Worm (Caenorhabditis elegans) whole organism, mixed stage, embryonic: ENCODE results near the gene nhr-120.

Experiments
- M03D4.4 ChIP-seq: sonication (generic microtip); optimal IDR thresholded peaks from 2 replicates; lab custom pipeline; 2017; ENCODE audit warnings: mild to moderate bottlenecking, missing genetic modification characterization, missing compliant biosample characterization
- blmp-1 ChIP-seq: fragments of 150-350 bp; optimal IDR thresholded peaks from 2 replicates; lab custom pipeline; 2014; ENCODE audit warnings: missing biosample characterization, missing genetic modification characterization
- ceh-83 ChIP-seq: fragments of 200-800 bp; sonication (Bioruptor generic); optimal IDR thresholded peaks from 2 replicates; lab custom pipeline; 2018; ENCODE audit warnings: mild to moderate bottlenecking, missing genetic modification characterization, missing compliant biosample characterization
- ces-1 ChIP-seq: fragments of 150-350 bp; optimal IDR thresholded peaks from 2 replicates; lab custom pipeline; 2014; ENCODE audit warnings: missing biosample characterization, missing genetic modification reagents, missing genetic modification characterization
- cnd-1 ChIP-seq: fragments of 200-800 bp; sonication (Bioruptor generic); optimal IDR thresholded peaks from 2 replicates; lab custom pipeline; 2018; ENCODE audit warnings: mild to moderate bottlenecking, missing genetic modification characterization, missing compliant biosample characterization
- elt-1 ChIP-seq: sonication (generic microtip); optimal IDR thresholded peaks from 2 replicates; lab custom pipeline; 2017; ENCODE audit warnings: missing genetic modification characterization, mild to moderate bottlenecking, missing compliant biosample characterization, antibody characterized with exemption, moderate library complexity, borderline replicate concordance; ENCODE audit not compliant: insufficient read depth
- elt-3 ChIP-seq: fragments of 150-350 bp; optimal IDR thresholded peaks from 2 replicates; lab custom pipeline; 2014; ENCODE audit warnings: missing biosample characterization, missing genetic modification characterization
- flh-1 ChIP-seq: fragments of 200-800 bp; sonication (Bioruptor generic); optimal IDR thresholded peaks from 2 replicates; lab custom pipeline; 2018; ENCODE audit warnings: mild to moderate bottlenecking, missing genetic modification characterization, moderate library complexity, missing compliant biosample characterization
- hlh-1 ChIP-seq: fragments of 150-350 bp; optimal IDR thresholded peaks from 2 replicates; lab custom pipeline; 2014; ENCODE audit warnings: missing biosample characterization, missing genetic modification reagents, missing genetic modification characterization
- lin-32 ChIP-seq: fragments of 200-800 bp; sonication (Bioruptor generic); optimal IDR thresholded peaks from 2 replicates; lab custom pipeline; 2018; ENCODE audit warnings: mild to moderate bottlenecking, missing genetic modification characterization, missing compliant biosample characterization
- lsy-2 ChIP-seq: fragments of 150-350 bp; optimal IDR thresholded peaks from 2 replicates; lab custom pipeline; 2014; ENCODE audit warnings: missing biosample characterization, missing genetic modification characterization
- mls-2 ChIP-seq: sonication (generic microtip); optimal IDR thresholded peaks from 2 replicates; lab custom pipeline; 2016; ENCODE audit warnings: mild to moderate bottlenecking, missing genetic modification characterization, moderate library complexity, missing compliant biosample characterization
- nhr-2 ChIP-seq: fragments of 150-350 bp; optimal IDR thresholded peaks from 2 replicates; lab custom pipeline; 2014; ENCODE audit warnings: missing biosample characterization, missing genetic modification characterization
- nhr-237 ChIP-seq: fragments of 150-350 bp; optimal IDR thresholded peaks from 2 replicates; lab custom pipeline; 2014; ENCODE audit warnings: missing biosample characterization, missing genetic modification characterization
- nhr-28 ChIP-seq: fragments of 150-350 bp; optimal IDR thresholded peaks from 2 replicates; lab custom pipeline; 2014; ENCODE audit warnings: missing biosample characterization, missing genetic modification characterization
- pha-4 ChIP-seq: fragments of 150-350 bp; optimal IDR thresholded peaks from 2 replicates; lab custom pipeline; 2018; ENCODE audit warnings: missing biosample characterization, missing genetic modification reagents, missing genetic modification characterization
- sem-2 ChIP-seq: fragments of 200-800 bp; sonication (Bioruptor generic); optimal IDR thresholded peaks from 2 replicates; lab custom pipeline; 2018; ENCODE audit warnings: mild to moderate bottlenecking, missing genetic modification characterization, missing compliant biosample characterization
- snpc-4 ChIP-seq: fragments of 150-350 bp; optimal IDR thresholded peaks from 2 replicates; lab custom pipeline; 2014; ENCODE audit warnings: missing biosample characterization, missing genetic modification characterization
- sptf-1 ChIP-seq: sonication (generic microtip); optimal IDR thresholded peaks from 2 replicates; lab custom pipeline; 2017; ENCODE audit warnings: mild to moderate bottlenecking, missing genetic modification characterization, moderate library complexity, missing compliant biosample characterization
- tbx-8 ChIP-seq: fragments of 200-800 bp; sonication (Bioruptor generic); optimal IDR thresholded peaks from 2 replicates; lab custom pipeline; 2018; ENCODE audit warnings: mild to moderate bottlenecking, missing genetic modification characterization, moderate library complexity, missing compliant biosample characterization
- unc-120 ChIP-seq: sonication (generic microtip); optimal IDR thresholded peaks from 2 replicates; lab custom pipeline; 2017; ENCODE audit warnings: missing genetic modification characterization, missing compliant biosample characterization; ENCODE audit not compliant: poor library complexity, severe bottlenecking
- unc-39 ChIP-seq: fragments of 150-350 bp; optimal IDR thresholded peaks from 2 replicates; lab custom pipeline; 2014; ENCODE audit warnings: missing biosample characterization, missing genetic modification characterization
- unc-62 ChIP-seq: fragments of 150-350 bp; optimal IDR thresholded peaks from 2 replicates; lab custom pipeline; 2014; ENCODE audit warnings: missing biosample characterization, missing genetic modification reagents, missing genetic modification characterization
- zip-8 ChIP-seq: fragments of 150-350 bp; optimal IDR thresholded peaks from 2 replicates; lab custom pipeline; 2014; ENCODE audit warnings: missing biosample characterization, missing genetic modification characterization
- ztf-11 ChIP-seq: fragments of 150-350 bp; optimal IDR thresholded peaks from 2 replicates; lab custom pipeline; 2014; ENCODE audit warnings: missing biosample characterization, missing genetic modification characterization

nhr-120 gene

ce11 chrX:6640570-6641199 lies at the start of gene nhr-120:
TSS of gene nhr-120 (minus strand) at chrX:6640620.
- no peak for TF ChIP-seq ces-1
- no peak for TF ChIP-seq lin-32 (GFP tag; lab: Kevin White, UChicago)
- no peak for TF ChIP-seq ztf-11 (tag; lab: Kevin White, UChicago)
- no peak for TF ChIP-seq hlh-1 (tag; lab: Kevin White, UChicago)

- no peak for TF ChIP-seq nhr-2 (tag; lab: Kevin White, UChicago)
- no peak for TF ChIP-seq zip-8 (tag; lab: Kevin White, UChicago)
- TF ChIP-seq unc-120 (tag; lab: Kevin White, UChicago), result no peak
- no peak for TF ChIP-seq lsy-2 (tag; lab: Kevin White, UChicago)
- TF ChIP-seq ces-1, result no peak
Observed at ce11 chrX:6689985-6690384, 49.6 kb upstream of the nhr-120 start, which contains the start of gene F38B6.6. TSS of gene F38B6.6 (minus strand) at chrX:6690085.

- TF ChIP-seq pha-4 (tag; lab: Kevin White, UChicago) (no peak), mls-2 (tag; lab: Kevin White, UChicago) (peak; percentile 34), tbx-8 (GFP tag; lab: Kevin White, UChicago) (no peak), sem-2 (GFP tag; lab: Kevin White, UChicago) (no peak), blmp-1 (tag; lab: Kevin White, UChicago) (no peak), M03D4.4 (tag; lab: Kevin White, UChicago) (no peak), elt-3 (no peak), ces-1 (no peak), cnd-1 (no peak), unc-39 (no peak), nhr-28 (no peak), lin-32 (GFP tag; lab: Kevin White, UChicago) (peak; percentile 17), nhr-237 (tag; lab: Kevin White, UChicago) (no peak), unc-120 (tag; lab: Kevin White, UChicago) (no peak), ztf-11 (tag; lab: Kevin White, UChicago) (no peak), elt-1 (no peak), zip-8 (tag; lab: Kevin White, UChicago) (peak; percentile 56)
- TF ChIP-seq, all 35 proteins: peak for 3
Observed at ce11 chrX:6688953-6689562, 48.6 kb upstream of the nhr-120 start.

ce11 chrX:6687756-6688155 lies 47.3 kb upstream of the nhr-120 start:
- TF ChIP-seq pha-4 (tag; lab: Kevin White, UChicago) (no peak), ces-1 (peak; percentile 37)

ce11 chrX:6687345-6687744 lies 46.9 kb upstream of the nhr-120 start:
- TF ChIP-seq cnd-1 (no peak), ztf-11 (tag; lab: Kevin White, UChicago) (no peak), unc-62 (GFP tag; lab: Kevin White, UChicago) (peak; percentile 6)

- no peak for TF ChIP-seq ceh-83 (GFP tag; lab: Kevin White, UChicago)
- no peak for TF ChIP-seq blmp-1 (tag; lab: Kevin White, UChicago)
- no peak for TF ChIP-seq ztf-11 (tag; lab: Kevin White, UChicago)
- no peak for TF ChIP-seq nhr-237 (tag; lab: Kevin White, UChicago)
- TF ChIP-seq unc-39, result no peak
- TF ChIP-seq zip-8 (tag; lab: Kevin White, UChicago), result no peak
- TF ChIP-seq flh-1 (GFP tag; lab: Kevin White, UChicago), result no peak
- TF ChIP-seq ces-1, result no peak
- TF ChIP-seq unc-62 (GFP tag; lab: Kevin White, UChicago), result no peak
- no peak for TF ChIP-seq snpc-4
- TF ChIP-seq sptf-1 (tag; lab: Kevin White, UChicago), result no peak
- TF ChIP-seq cnd-1, result no peak
- TF ChIP-seq tbx-8 (GFP tag; lab: Kevin White, UChicago), result no peak
- TF ChIP-seq hlh-1 (tag; lab: Kevin White, UChicago), result no peak
Observed at ce11 chrX:6682683-6683082, 42.3 kb upstream of the nhr-120 start, which contains the start of gene F38B6.8. TSS of gene F38B6.8 (minus strand) at chrX:6682783.
